Fruit fly (Drosophila melanogaster): Measurements from ENCODE around the gene Srp68.

Gene Srp68

DNA sequence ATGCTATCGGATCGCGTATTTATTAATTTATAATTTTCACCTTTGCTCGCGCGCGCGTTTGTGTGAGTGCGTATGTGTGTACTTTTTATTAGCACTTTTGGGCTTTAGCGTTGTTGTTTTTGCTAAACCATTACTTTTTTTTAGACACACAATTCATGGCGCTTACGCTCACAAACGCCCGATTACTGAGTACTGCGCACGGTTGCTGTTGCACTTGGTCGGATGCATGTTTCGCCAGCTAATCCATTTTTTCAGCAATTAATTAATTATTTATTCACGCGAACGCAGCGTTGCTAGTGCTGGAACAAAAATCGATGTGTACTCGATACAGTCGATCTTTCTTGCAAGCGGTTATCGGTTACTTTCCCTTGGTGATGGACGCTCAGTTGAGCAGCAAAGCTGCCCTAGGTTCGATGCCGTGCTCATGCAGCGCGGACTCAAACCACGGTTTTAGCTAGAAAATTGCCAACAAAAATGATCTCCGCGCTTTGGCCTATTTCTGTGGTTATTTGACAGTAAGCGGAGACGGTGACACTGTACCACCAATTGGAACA is 22.9 kb downstream of the Srp68 start, which contains the start of the genes smg and CG5087 (continued):
- TF ChIP-seq CG2120 (GFP tag; optimal IDR thresholded peaks at IDR 0.05) (peak; percentile 72), tin (GFP tag; optimal IDR thresholded peaks at IDR 0.05) (peak; percentile 42), tap (tag; optimal IDR thresholded peaks at IDR 0.05) (no peak), CG12219 (GFP tag; optimal IDR thresholded peaks at IDR 0.05) (no peak), ken (GFP tag; IDR thresholded peaks at IDR 0.05) (peak; percentile 70), crp (GFP tag; optimal IDR thresholded peaks at IDR 0.05) (peak in 1 of 2 experiments; percentile 1), CG6854 (GFP tag; optimal IDR thresholded peaks at IDR 0.05) (peak; percentile 40), H2.0 (GFP tag; IDR thresholded peaks at IDR 0.05) (no peak), CG10366 (GFP tag; IDR thresholded peaks at IDR 0.05) (no peak), sr (GFP tag; IDR thresholded peaks at IDR 0.05) (no peak), Ets65A (GFP tag) (peak; percentile 93), chn (GFP tag; optimal IDR thresholded peaks at IDR 0.05) (peak; percentile 36), dan (GFP tag; IDR thresholded peaks at IDR 0.05) (no peak), jigr1 (GFP tag; IDR thresholded peaks at IDR 0.05) (no peak), gfzf (GFP tag; optimal IDR thresholded peaks at IDR 0.05) (peak; percentile 100), MBD-R2 (GFP tag; IDR thresholded peaks at IDR 0.05) (peak; percentile 88), zen (tag; optimal IDR thresholded peaks at IDR 0.05) (peak; percentile 68), Bdp1 (GFP tag; optimal IDR thresholded peaks at IDR 0.05) (peak; percentile 37), hb (GFP tag; IDR thresholded peaks at IDR 0.05; ENCODE audit: partially characterized antibody) (0 out of 3 replicates have a peak, but pooled peaks have one; percentile 42), CG32767 (GFP tag; IDR thresholded peaks at IDR 0.05) (no peak), CG9876 (GFP tag; optimal IDR thresholded peaks at IDR 0.05) (peak; percentile 46), CG17912 (GFP tag; optimal IDR thresholded peaks at IDR 0.05) (peak; percentile 58), ind (GFP tag; optimal IDR thresholded peaks at IDR 0.05) (peak; percentile 17), fd96Cb (tag; optimal IDR thresholded peaks at IDR 0.05) (no peak), salm (tag; optimal IDR thresholded peaks at IDR 0.05) (peak; percentile 6), so (GFP tag; IDR thresholded peaks at IDR 0.05) (no peak; the same call in 2 of the 3 replicates), CG8944 (GFP tag; optimal IDR thresholded peaks at IDR 0.05) (peak; percentile 45), CG34376 (GFP tag; optimal IDR thresholded peaks at IDR 0.05) (peak; percentile 19), ara (GFP tag; IDR thresholded peaks at IDR 0.05) (no peak), odd (GFP tag; optimal IDR thresholded peaks at IDR 0.05) (no peak), ase (GFP tag; IDR thresholded peaks at IDR 0.05) (no peak), onecut (GFP tag; IDR thresholded peaks at IDR 0.05) (peak; percentile 63), br (optimal IDR thresholded peaks at IDR 0.05) (no peak), Dref (GFP tag; IDR thresholded peaks at IDR 0.05) (peak; percentile 98), E2f2 (GFP tag; IDR thresholded peaks at IDR 0.05) (peak; percentile 46), cad (GFP tag; optimal IDR thresholded peaks at IDR 0.05) (no peak), CG8765 (GFP tag; IDR thresholded peaks at IDR 0.05) (no peak), lov (optimal IDR thresholded peaks at IDR 0.05) (no peak), lov (GFP tag; IDR thresholded peaks at IDR 0.05) (no peak), Dip3 (GFP tag; optimal IDR thresholded peaks at IDR 0.05) (peak; percentile 73), Aef1 (GFP tag; IDR thresholded peaks at IDR 0.05) (peak; percentile 45; the same call in 2 of the 3 replicates), CG11504 (tag; optimal IDR thresholded peaks at IDR 0.05) (no peak), Mrtf (GFP tag; IDR thresholded peaks at IDR 0.05) (no peak), toy (GFP tag; IDR thresholded peaks at IDR 0.05) (no peak), sqz (GFP tag; optimal IDR thresholded peaks at IDR 0.05) (no peak), pfk (GFP tag; optimal IDR thresholded peaks at IDR 0.05) (no peak), CG12155 (GFP tag; optimal IDR thresholded peaks at IDR 0.05) (peak; percentile 44), YL-1 (GFP tag; optimal IDR thresholded peaks at IDR 0.05) (peak; percentile 78), Six4 (GFP tag; optimal IDR thresholded peaks at IDR 0.05) (peak; percentile 2), CG7786 (GFP tag; optimal IDR thresholded peaks at IDR 0.05) (peak; percentile 8), Hr3 (GFP tag; optimal IDR thresholded peaks at IDR 0.05) (peak; percentile 52), CG1602 (GFP tag; optimal IDR thresholded peaks at IDR 0.05) (no peak), CG18262 (tag; optimal IDR thresholded peaks at IDR 0.05) (peak; percentile 25)
